Worm (Caenorhabditis elegans): ENCODE results near the gene Y57G11C.36.

DNA sequence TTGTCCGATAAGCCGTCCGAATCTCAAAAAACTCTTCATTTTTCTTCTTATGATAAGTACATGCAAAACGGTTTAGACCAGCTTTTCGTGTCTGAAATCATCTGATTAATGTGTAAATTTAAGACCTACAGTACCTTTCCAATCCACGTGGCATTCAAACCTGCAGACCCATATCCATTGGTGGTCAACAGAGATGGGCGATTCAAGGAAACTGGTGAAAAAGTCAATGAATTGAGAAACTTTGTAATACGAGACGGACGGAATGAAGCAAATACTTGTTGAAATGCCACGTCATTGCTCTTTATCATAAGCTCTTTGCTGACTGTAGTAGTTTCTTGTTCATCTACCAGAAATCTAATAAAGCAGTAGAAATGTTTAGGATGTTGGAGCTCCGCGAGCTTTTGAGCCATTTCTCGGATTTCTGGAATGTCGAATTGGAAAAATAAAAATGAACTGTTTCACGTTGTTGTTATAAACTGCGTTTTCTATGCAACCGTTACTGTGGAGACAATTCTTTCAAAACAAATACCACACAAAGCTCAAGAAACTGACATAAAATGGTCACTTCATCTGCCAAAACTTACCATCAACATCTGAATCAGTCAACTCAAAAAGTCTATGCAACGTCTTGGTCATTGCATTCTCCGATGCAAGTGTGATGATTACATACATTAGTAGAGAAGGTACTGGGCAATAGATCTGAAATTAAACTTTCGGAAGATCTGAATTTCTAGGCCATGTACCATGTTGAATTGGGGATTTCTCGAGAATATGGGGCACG lies 9.5 kb downstream of the Y57G11C.36 start:
- TF ChIP-seq nfya-1 (tag; optimal IDR thresholded peaks at IDR 0.05) (no peak), pqm-1 (tag; optimal IDR thresholded peaks at IDR 0.05) (no peak), pag-3 (tag; optimal IDR thresholded peaks at IDR 0.05; ENCODE audit: borderline replicate concordance) (no peak), ama-1 (optimal IDR thresholded peaks at IDR 0.05) (no peak), zip-5 (tag; optimal IDR thresholded peaks at IDR 0.05) (no peak), C38D4.7 (GFP tag; optimal IDR thresholded peaks at IDR 0.05) (no peak), F13H6.1 (tag; optimal IDR thresholded peaks at IDR 0.05) (no peak), ceh-9 (tag; optimal IDR thresholded peaks at IDR 0.05) (no peak), nhr-11 (tag; optimal IDR thresholded peaks at IDR 0.05) (no peak), syd-9 (tag; optimal IDR thresholded peaks at IDR 0.05) (no peak), ceh-48 (tag; optimal IDR thresholded peaks at IDR 0.05) (no peak), lin-11 (tag; optimal IDR thresholded peaks at IDR 0.05) (no peak), eyg-1 (tag; optimal IDR thresholded peaks at IDR 0.05) (no peak), pha-2 (tag; optimal IDR thresholded peaks at IDR 0.05) (no peak)
